Fruit fly (Drosophila melanogaster): ENCODE results near the gene CG12204.
A peak's percentile ranks its signal among the peaks of the same experiment; 100 is the strongest.

The CG12204 gene

DNA sequence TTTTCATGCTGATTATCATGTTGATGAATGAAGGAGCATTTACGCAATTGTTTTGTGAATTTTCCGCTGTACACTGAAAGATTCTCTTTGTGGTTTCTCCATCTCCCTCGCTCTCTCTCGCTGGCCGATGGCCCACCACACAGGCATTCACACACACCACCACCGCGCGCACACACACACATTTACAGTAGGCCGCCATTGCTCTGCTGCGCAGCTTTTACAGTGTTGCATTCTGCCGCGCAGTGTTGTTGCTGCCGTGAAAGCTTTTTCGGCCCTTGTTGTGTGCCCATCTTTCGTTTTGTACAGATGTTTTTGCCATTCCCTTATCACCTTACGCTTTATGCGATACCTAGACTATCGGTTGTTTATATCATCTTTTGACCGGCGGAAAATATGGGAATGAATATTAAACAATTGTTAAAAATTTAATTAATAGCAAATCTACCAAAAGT, 2.6 kb upstream of the CG12204 start (continued):
- TF ChIP-seq repo (GFP tag; optimal IDR thresholded peaks at IDR 0.05): no peak
- peak; percentile 53; the same call in 1 of the 2 replicates for TF ChIP-seq CG42726 (GFP tag; IDR thresholded peaks at IDR 0.05; ENCODE audit: partially characterized antibody)
- TF ChIP-seq Doc3 (GFP tag; IDR thresholded peaks at IDR 0.05; ENCODE audit: partially characterized antibody): peak; percentile 62; the same call in 2 of the 3 replicates
- no peak for TF ChIP-seq CG15479 (GFP tag; optimal IDR thresholded peaks at IDR 0.05)
- no peak for TF ChIP-seq ab (GFP tag; optimal IDR thresholded peaks at IDR 0.05)
- peak; percentile 71 for TF ChIP-seq Scr (GFP tag; IDR thresholded peaks at IDR 0.05; ENCODE audit: partially characterized antibody)
- no peak for TF ChIP-seq CG10959 (GFP tag; IDR thresholded peaks at IDR 0.05)
- no peak for TF ChIP-seq CG12391 (tag; optimal IDR thresholded peaks at IDR 0.05)
- TF ChIP-seq ash1 (GFP tag; optimal IDR thresholded peaks at IDR 0.05): peak; percentile 28
- TF ChIP-seq unpg (GFP tag; optimal IDR thresholded peaks at IDR 0.05): no peak
- no peak for TF ChIP-seq dimm (GFP tag; IDR thresholded peaks at IDR 0.05)
- no peak for TF ChIP-seq CG4282 (GFP tag; optimal IDR thresholded peaks at IDR 0.05)
- TF ChIP-seq slbo (GFP tag; IDR thresholded peaks at IDR 0.05): no peak; the same call in 1 of the 2 replicates
- TF ChIP-seq CG18262 (tag; optimal IDR thresholded peaks at IDR 0.05): no peak
- no peak for TF ChIP-seq Hmr (GFP tag; optimal IDR thresholded peaks at IDR 0.05)
- TF ChIP-seq Atf-2 (GFP tag; optimal IDR thresholded peaks at IDR 0.05): no peak
- TF ChIP-seq CG9876 (GFP tag; optimal IDR thresholded peaks at IDR 0.05): no peak
- TF ChIP-seq CG3281 (GFP tag; optimal IDR thresholded peaks at IDR 0.05): no peak
- TF ChIP-seq CG12769 (tag; optimal IDR thresholded peaks at IDR 0.05): peak; percentile 61
- peak; percentile 82 for TF ChIP-seq Aef1 (GFP tag; IDR thresholded peaks at IDR 0.05)
- peak; percentile 21; the same call in 1 of the 2 replicates for TF ChIP-seq MBD-R2 (GFP tag; IDR thresholded peaks at IDR 0.05)
- TF ChIP-seq Gug (GFP tag; IDR thresholded peaks at IDR 0.05): no peak
- peak; percentile 10 for TF ChIP-seq CG2120 (GFP tag; optimal IDR thresholded peaks at IDR 0.05)
- TF ChIP-seq Jarid2 (GFP tag; optimal IDR thresholded peaks at IDR 0.05): no peak
- TF ChIP-seq CG13775 (GFP tag; optimal IDR thresholded peaks at IDR 0.05): no peak
- no peak for TF ChIP-seq CG1602 (GFP tag; optimal IDR thresholded peaks at IDR 0.05)
- TF ChIP-seq CG1529 (GFP tag; optimal IDR thresholded peaks at IDR 0.05): no peak
- peak; percentile 49; the same call in 2 of the 3 replicates for TF ChIP-seq CG16813 (GFP tag; IDR thresholded peaks at IDR 0.05; ENCODE audit: partially characterized antibody)
- peak; percentile 80 for TF ChIP-seq pzg (GFP tag; optimal IDR thresholded peaks at IDR 0.05)
- no peak for TF ChIP-seq CG7357 (GFP tag; IDR thresholded peaks at IDR 0.05)
- no peak for TF ChIP-seq CG12155 (GFP tag; optimal IDR thresholded peaks at IDR 0.05)
- peak; percentile 76 for TF ChIP-seq CG34224 (GFP tag; IDR thresholded peaks at IDR 0.05; ENCODE audit: partially characterized antibody)
- no peak for TF ChIP-seq fd102C (GFP tag; optimal IDR thresholded peaks at IDR 0.05)
- no peak for TF ChIP-seq otp (GFP tag; IDR thresholded peaks at IDR 0.05)
- TF ChIP-seq Rx (GFP tag; IDR thresholded peaks at IDR 0.05): no peak
- TF ChIP-seq BEAF-32 (GFP tag; optimal IDR thresholded peaks at IDR 0.05): peak; percentile 76
- TF ChIP-seq Ets97D (GFP tag; optimal IDR thresholded peaks at IDR 0.05): peak; percentile 71
- peak; percentile 55 for TF ChIP-seq sob (GFP tag; IDR thresholded peaks at IDR 0.05)
- no peak for TF ChIP-seq CG17361 (GFP tag; IDR thresholded peaks at IDR 0.05)
- no peak for TF ChIP-seq CG8281 (tag; optimal IDR thresholded peaks at IDR 0.05)
- TF ChIP-seq ato (GFP tag; IDR thresholded peaks at IDR 0.05; ENCODE audit: partially characterized antibody): peak; percentile 50; the same call in 1 of the 2 replicates
- no peak for TF ChIP-seq dmrt99B (tag; optimal IDR thresholded peaks at IDR 0.05)
- peak; percentile 17; the same call in 1 of the 2 replicates for TF ChIP-seq Atf6 (GFP tag; IDR thresholded peaks at IDR 0.05)
- TF ChIP-seq Ets65A (GFP tag): no peak
- no peak for TF ChIP-seq so (GFP tag; IDR thresholded peaks at IDR 0.05)
- TF ChIP-seq Dll (GFP tag; IDR thresholded peaks at IDR 0.05; ENCODE audit: partially characterized antibody): peak; percentile 77
- TF ChIP-seq CG13894 (tag; optimal IDR thresholded peaks at IDR 0.05): peak; percentile 43
- no peak for TF ChIP-seq CG7271 (tag; optimal IDR thresholded peaks at IDR 0.05)
- no peak for TF ChIP-seq lmd (GFP tag; IDR thresholded peaks at IDR 0.05)
- TF ChIP-seq CG4617 (GFP tag; optimal IDR thresholded peaks at IDR 0.05; ENCODE audit: borderline replicate concordance): no peak

Measured in whole organism, embryonic.